Worm (Caenorhabditis elegans): ENCODE measurements around the gene dhs-11.

The dhs-11 gene

DNA sequence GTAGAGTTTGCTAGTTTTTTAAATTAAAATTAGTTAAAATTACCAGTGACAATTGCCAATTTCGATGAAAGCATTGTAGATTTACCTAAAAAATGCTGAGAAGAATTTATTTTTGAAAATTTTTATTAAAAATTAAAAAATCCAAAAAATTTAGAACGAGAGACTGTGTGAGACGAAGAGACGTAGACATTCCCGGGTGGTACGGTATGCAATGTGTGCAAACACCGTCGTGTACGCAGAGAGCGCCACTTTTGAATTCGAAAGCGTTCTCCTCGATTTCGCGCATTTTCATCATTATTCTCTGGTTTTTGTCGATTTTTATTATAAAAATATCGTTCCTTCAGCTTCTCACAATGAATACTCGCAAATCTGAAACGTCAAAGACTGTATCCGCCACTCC is at the start of gene dhs-11, which contains the start of gene orc-1:
dhs-11 (minus strand) TSS at position 85 of the 400 bp plus-strand sequence.
orc-1 (plus strand) TSS at position 349 of the 400 bp plus-strand sequence.
- TF ChIP-seq hmg-11 (tag; optimal IDR thresholded peaks at IDR 0.05) = peak; percentile 13
- peak; percentile 25 for TF ChIP-seq nhr-23 (tag; optimal IDR thresholded peaks at IDR 0.05)
- peak; percentile 6 for TF ChIP-seq lin-39 (tag; optimal IDR thresholded peaks at IDR 0.05)
- no peak for TF ChIP-seq tbx-2 (tag; optimal IDR thresholded peaks at IDR 0.05)
- no peak for TF ChIP-seq aly-2 (tag; optimal IDR thresholded peaks at IDR 0.05)
- TF ChIP-seq lin-15B (tag; optimal IDR thresholded peaks at IDR 0.05) = peak; percentile 45
- no peak for TF ChIP-seq unc-62 (GFP tag; optimal IDR thresholded peaks at IDR 0.05)
- peak; percentile 34 for TF ChIP-seq snpc-4 (tag; optimal IDR thresholded peaks at IDR 0.05)
- no peak for TF ChIP-seq ceh-16 (tag; optimal IDR thresholded peaks at IDR 0.05)
- peak; percentile 85 for TF ChIP-seq nfya-1 (tag; optimal IDR thresholded peaks at IDR 0.05; ENCODE audit: insufficient read depth)
- TF ChIP-seq pha-4 (tag; optimal IDR thresholded peaks at IDR 0.05) = peak; percentile 73
- TF ChIP-seq ztf-4 (tag; optimal IDR thresholded peaks at IDR 0.05) = no peak
- no peak for TF ChIP-seq ztf-11 (tag; optimal IDR thresholded peaks at IDR 0.05)
- no peak for TF ChIP-seq ceh-28 (tag; optimal IDR thresholded peaks at IDR 0.05)
- TF ChIP-seq nhr-25 (tag; optimal IDR thresholded peaks at IDR 0.05) = peak; percentile 6

DNA sequence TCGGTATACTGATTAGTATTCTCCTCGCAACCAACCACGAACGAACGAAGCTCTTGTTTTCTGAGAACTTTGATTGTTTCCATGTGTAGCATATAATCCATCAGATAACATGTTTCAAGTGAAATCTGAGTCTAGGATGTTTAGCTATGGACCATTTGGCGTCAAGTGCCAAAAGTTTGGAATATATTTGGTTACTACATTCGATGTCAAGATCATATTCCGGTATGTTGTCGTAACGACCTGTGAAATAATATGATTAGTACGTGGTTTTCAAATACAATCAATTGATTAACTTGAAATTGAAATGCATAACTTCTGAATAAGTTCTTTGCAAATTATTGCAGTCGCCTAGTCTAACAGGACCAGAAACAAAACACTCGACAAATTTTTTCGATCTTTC is 48.4 kb upstream of the dhs-11 start, which contains the start of gene Y39A1A.17:
Y39A1A.17 (minus strand) TSS at position 101 of the 400 bp plus-strand sequence.
- no peak for TF ChIP-seq unc-39 (tag; optimal IDR thresholded peaks at IDR 0.05)
- no peak for TF ChIP-seq elt-1 (tag; optimal IDR thresholded peaks at IDR 0.05)
- TF ChIP-seq R02D3.7 (tag; optimal IDR thresholded peaks at IDR 0.05) = no peak
- no peak for TF ChIP-seq nhr-23 (tag; optimal IDR thresholded peaks at IDR 0.05)
- TF ChIP-seq nhr-77 (tag; optimal IDR thresholded peaks at IDR 0.05) = no peak
- TF ChIP-seq elt-3 (tag; optimal IDR thresholded peaks at IDR 0.05) = no peak
- TF ChIP-seq egl-27 (tag; optimal IDR thresholded peaks at IDR 0.05) = no peak
- no peak for TF ChIP-seq nhr-76 (tag; optimal IDR thresholded peaks at IDR 0.05)
- TF ChIP-seq skn-1 (tag; optimal IDR thresholded peaks at IDR 0.05) = no peak
- no peak for TF ChIP-seq ceh-28 (tag; optimal IDR thresholded peaks at IDR 0.05)
- TF ChIP-seq jun-1 (tag; optimal IDR thresholded peaks at IDR 0.05) = no peak
- TF ChIP-seq mml-1 (tag; optimal IDR thresholded peaks at IDR 0.05) = no peak
- TF ChIP-seq ceh-82 (tag; optimal IDR thresholded peaks at IDR 0.05) = no peak
- no peak for TF ChIP-seq fkh-2 (tag; optimal IDR thresholded peaks at IDR 0.05)
- no peak for TF ChIP-seq aly-2 (tag; optimal IDR thresholded peaks at IDR 0.05)
- TF ChIP-seq nhr-67 (tag; optimal IDR thresholded peaks at IDR 0.05) = no peak
- no peak for TF ChIP-seq nhr-11 (tag; optimal IDR thresholded peaks at IDR 0.05)
- TF ChIP-seq snpc-4 (tag; optimal IDR thresholded peaks at IDR 0.05) = no peak

DNA sequence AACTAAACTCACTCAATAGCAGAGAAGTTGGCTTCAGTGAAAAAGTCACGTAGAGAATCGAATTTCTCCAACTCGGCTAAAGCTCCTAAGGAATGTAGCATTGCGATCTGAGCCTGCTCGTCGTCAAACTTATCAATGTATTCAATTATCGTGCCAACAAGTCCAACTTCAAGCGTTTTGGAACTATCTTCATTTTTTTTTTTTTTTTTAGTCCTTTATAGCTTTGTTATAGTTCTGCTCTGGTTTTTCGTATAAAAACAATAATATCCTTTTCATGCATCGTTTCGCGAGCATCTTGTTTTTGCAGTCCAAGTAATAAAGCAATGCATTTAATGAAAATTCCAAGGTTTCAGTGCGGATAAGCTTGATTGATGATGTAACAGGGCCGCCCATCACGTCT is 46.4 kb upstream of the dhs-11 start, which contains the start of gene Y39A1A.31:
Y39A1A.31 (minus strand) TSS at position 101 of the 400 bp plus-strand sequence.
- TF ChIP-seq ceh-28 (tag; optimal IDR thresholded peaks at IDR 0.05) (no peak), elt-1 (tag; optimal IDR thresholded peaks at IDR 0.05) (no peak), lsy-12 (tag; optimal IDR thresholded peaks at IDR 0.05) (no peak), pha-4 (tag; optimal IDR thresholded peaks at IDR 0.05) (no peak), ama-1 (optimal IDR thresholded peaks at IDR 0.05) (no peak), egl-5 (tag; optimal IDR thresholded peaks at IDR 0.05) (no peak), lin-15B (tag; optimal IDR thresholded peaks at IDR 0.05) (no peak), elt-3 (tag; optimal IDR thresholded peaks at IDR 0.05) (no peak), fos-1 (tag; optimal IDR thresholded peaks at IDR 0.05) (no peak), unc-39 (tag; optimal IDR thresholded peaks at IDR 0.05) (no peak)

DNA sequence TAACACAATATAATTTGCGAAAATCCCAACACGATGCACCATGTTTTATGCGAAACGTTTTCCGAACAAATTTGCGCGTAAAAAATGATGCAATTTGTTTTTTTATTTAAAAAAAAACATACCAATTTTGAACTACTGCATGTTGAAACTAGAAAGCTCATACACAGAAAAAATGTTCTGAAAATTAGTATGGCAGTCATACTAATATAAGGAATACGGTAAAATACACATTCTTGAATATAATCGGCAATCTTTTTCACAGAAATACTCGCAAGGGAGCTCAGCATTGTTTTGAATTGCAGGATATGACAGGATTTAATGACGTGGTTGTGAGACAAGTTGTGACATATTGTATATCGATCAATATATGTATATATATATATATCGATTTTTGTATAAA is 36.3 kb upstream of the dhs-11 start, which contains the start of gene Y39A1A.16:
Y39A1A.16 (plus strand) TSS at position 301 of the 400 bp plus-strand sequence.
- no peak for TF ChIP-seq ceh-9 (tag; optimal IDR thresholded peaks at IDR 0.05)
- no peak for TF ChIP-seq sea-2 (GFP tag; optimal IDR thresholded peaks at IDR 0.05)
- no peak for TF ChIP-seq elt-2 (tag; optimal IDR thresholded peaks at IDR 0.05)
- TF ChIP-seq egl-27 (tag; optimal IDR thresholded peaks at IDR 0.05) = no peak
- TF ChIP-seq skn-1 (tag; optimal IDR thresholded peaks at IDR 0.05) = no peak
- TF ChIP-seq nhr-237 (tag; optimal IDR thresholded peaks at IDR 0.05) = no peak
- TF ChIP-seq nhr-67 (tag; optimal IDR thresholded peaks at IDR 0.05) = no peak
- TF ChIP-seq snpc-4 (tag; optimal IDR thresholded peaks at IDR 0.05) = no peak
- TF ChIP-seq jun-1 (tag; optimal IDR thresholded peaks at IDR 0.05) = no peak

Measured in whole organism, L3 larva.